Fruit fly (Drosophila melanogaster): Measurements from ENCODE around the gene Gas8.

DNA sequence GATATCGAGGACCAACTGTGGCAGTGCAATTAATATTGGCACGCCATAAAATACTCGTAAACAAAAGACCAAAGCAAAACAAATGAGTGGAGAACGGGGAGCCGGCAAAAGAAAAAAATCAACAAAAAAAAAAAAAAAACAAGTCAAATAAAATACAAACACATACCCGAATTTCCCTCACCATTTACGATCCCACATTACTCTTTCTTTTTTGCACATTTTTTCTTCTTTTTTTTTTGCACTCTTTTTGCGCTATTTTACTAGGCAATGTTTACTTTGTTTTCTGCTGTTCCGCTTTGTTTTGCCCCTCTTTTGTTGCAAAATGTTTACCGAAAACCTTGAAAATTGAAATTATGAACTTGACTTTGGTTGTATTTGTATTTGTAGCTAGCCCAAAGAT lies 58.0 kb downstream of the Gas8 start:
- no peak for TF ChIP-seq CTCF (optimal IDR thresholded peaks at IDR 0.05)
- no peak for TF ChIP-seq CG8478 (optimal IDR thresholded peaks at IDR 0.05)
